Fruit fly (Drosophila melanogaster) whole organism, pupa: ENCODE measurements around the gene Rbsn-5.

Source experiments
- CG10348 ChIP-seq: fragments of 200-800 bp; sonication (Bioruptor generic); IDR thresholded peaks from 2 replicates; pipeline ENCODE4 v1.3.6; 2022; ENCODE audit warnings: missing biosample characterization, missing genetic modification characterization
- CG12605 ChIP-seq: fragments of 200-800 bp; sonication (Bioruptor generic); IDR thresholded peaks from 2 replicates; pipeline ENCODE4 v1.3.6; 2022; ENCODE audit warnings: missing biosample characterization, missing genetic modification characterization
- CG13204 ChIP-seq: fragments of 200-800 bp; sonication (Bioruptor generic); optimal IDR thresholded peaks from 2 replicates; lab custom pipeline; 2018; ENCODE audit warnings: missing biosample characterization, mild to moderate bottlenecking, missing genetic modification characterization, moderate library complexity
- CG14655 ChIP-seq: fragments of 200-800 bp; sonication (Bioruptor generic); optimal IDR thresholded peaks from 3 replicates; lab custom pipeline; 2017; ENCODE audit warnings: mild to moderate bottlenecking, missing biosample characterization, missing genetic modification reagents, missing genetic modification characterization
- CG15710 ChIP-seq: fragments of 200-800 bp; sonication (Bioruptor generic); optimal IDR thresholded peaks from 2 replicates; lab custom pipeline; 2018; ENCODE audit warnings: missing biosample characterization, mild to moderate bottlenecking, missing genetic modification characterization, moderate library complexity
- CG17806 ChIP-seq: fragments of 200-800 bp; sonication (Bioruptor generic); optimal IDR thresholded peaks from 2 replicates; lab custom pipeline; 2018; ENCODE audit warnings: missing biosample characterization, mild to moderate bottlenecking, missing genetic modification characterization, moderate library complexity
- CG32121 ChIP-seq: fragments of 200-800 bp; sonication (Bioruptor generic); IDR thresholded peaks from 2 replicates; pipeline ENCODE4 v1.3.6; 2022; ENCODE audit warnings: missing biosample characterization, missing genetic modification characterization
- CG34367 ChIP-seq: fragments of 200-800 bp; sonication (Bioruptor generic); optimal IDR thresholded peaks from 2 replicates; lab custom pipeline; 2018; ENCODE audit warnings: missing biosample characterization, mild to moderate bottlenecking, missing genetic modification characterization
- CG4496 ChIP-seq: fragments of 200-800 bp; sonication (Bioruptor generic); IDR thresholded peaks from 3 replicates; pipeline ENCODE4 v1.3.6; 2022; ENCODE audit warnings: missing biosample characterization, missing genetic modification characterization
- CG8159 ChIP-seq: fragments of 200-800 bp; sonication (Bioruptor generic); optimal IDR thresholded peaks from 3 replicates; lab custom pipeline; 2018; ENCODE audit warnings: missing biosample characterization, mild to moderate bottlenecking, missing genetic modification characterization, moderate library complexity
- CG8301 ChIP-seq: fragments of 200-800 bp; sonication (Bioruptor generic); optimal IDR thresholded peaks from 2 replicates; lab custom pipeline; 2018; ENCODE audit warnings: missing biosample characterization, mild to moderate bottlenecking, missing genetic modification characterization
- CG9948 ChIP-seq: fragments of 200-800 bp; sonication (Bioruptor generic); optimal IDR thresholded peaks from 2 replicates; lab custom pipeline; 2018; ENCODE audit warnings: missing biosample characterization, mild to moderate bottlenecking, missing genetic modification characterization, moderate library complexity
- D1 ChIP-seq: fragments of 200-800 bp; sonication (Bioruptor generic); optimal IDR thresholded peaks from 2 replicates; lab custom pipeline; 2018; ENCODE audit warnings: missing biosample characterization, mild to moderate bottlenecking, missing genetic modification characterization, moderate library complexity
- EcR ChIP-seq: fragments of 200-800 bp; sonication (Bioruptor generic); optimal IDR thresholded peaks from 3 replicates; lab custom pipeline; 2019; ENCODE audit warnings: missing biosample characterization, missing genetic modification characterization, mild to moderate bottlenecking, moderate library complexity, missing genetic modification reagents
- Ets98B ChIP-seq: fragments of 200-800 bp; sonication (Bioruptor generic); IDR thresholded peaks from 2 replicates; pipeline ENCODE4 v1.3.6; 2022; ENCODE audit warnings: missing biosample characterization, missing genetic modification characterization
- Pif1A ChIP-seq: fragments of 200-800 bp; sonication (Bioruptor generic); optimal IDR thresholded peaks from 3 replicates; lab custom pipeline; 2016; ENCODE audit warnings: missing biosample characterization, missing genetic modification characterization
- Pif1B ChIP-seq: fragments of 200-800 bp; sonication (Bioruptor generic); optimal IDR thresholded peaks from 3 replicates; lab custom pipeline; 2016; ENCODE audit warnings: missing biosample characterization, missing genetic modification characterization
- Snoo ChIP-seq: fragments of 200-800 bp; sonication (Bioruptor generic); optimal IDR thresholded peaks from 3 replicates; lab custom pipeline; 2017; ENCODE audit warnings: missing biosample characterization, mild to moderate bottlenecking, missing genetic modification characterization, inconsistent platforms
- fd96Ca ChIP-seq: fragments of 200-800 bp; sonication (Bioruptor generic); IDR thresholded peaks from 3 replicates; pipeline ENCODE4 v1.3.6; 2022; ENCODE audit warnings: missing biosample characterization, missing genetic modification characterization
- gl ChIP-seq: fragments of 200-800 bp; sonication (Bioruptor generic); optimal IDR thresholded peaks from 2 replicates; lab custom pipeline; 2018; ENCODE audit warnings: missing biosample characterization, mild to moderate bottlenecking, missing genetic modification characterization
- rn ChIP-seq: fragments of 200-800 bp; sonication (Bioruptor generic); IDR thresholded peaks from 2 replicates; pipeline ENCODE4 v1.3.6; 2022; ENCODE audit warnings: missing biosample characterization, missing genetic modification characterization

The Rbsn-5 gene

dm6 chr2L:8143947-8144346 lies 15.7 kb upstream of the Rbsn-5 start, which contains the start of gene CG42762:
CG42762 (minus strand) TSS chr2L:8144047.
- no peak for TF ChIP-seq gl (tag; lab: Kevin White, UChicago)
- TF ChIP-seq, all 21 proteins: peak for 0

- no peak for TF ChIP-seq D1 (tag; lab: Kevin White, UChicago)
- TF ChIP-seq CG15710 (tag; lab: Kevin White, UChicago), result no peak
- no peak for TF ChIP-seq CG17806
- no peak for TF ChIP-seq CG14655
- TF ChIP-seq gl (tag; lab: Kevin White, UChicago), result no peak
- no peak for TF ChIP-seq Ets98B (GFP tag; lab: Robert Waterston, UW)
- no peak for TF ChIP-seq CG9948 (tag; lab: Kevin White, UChicago)
- TF ChIP-seq CG32121 (GFP tag; lab: Robert Waterston, UW), result no peak
- TF ChIP-seq fd96Ca (GFP tag; lab: Robert Waterston, UW), result no peak
- TF ChIP-seq CG4496 (GFP tag; lab: Robert Waterston, UW), result no peak
- TF ChIP-seq Pif1B, result no peak
- TF ChIP-seq EcR, result no peak
- no peak for TF ChIP-seq CG8159 (tag; lab: Kevin White, UChicago)
- no peak for TF ChIP-seq CG10348 (GFP tag; lab: Robert Waterston, UW)
- no peak for TF ChIP-seq CG8301 (tag; lab: Kevin White, UChicago)
- TF ChIP-seq Snoo, result no peak
- no peak for TF ChIP-seq CG13204 (GFP tag; lab: Kevin White, UChicago)
Measured at dm6 chr2L:8145067-8145808, 14.4 kb upstream of the Rbsn-5 start, which contains the start of the genes CG42763 and CG43394. CG42763 (minus strand) TSS chr2L:8145107. CG43394 (plus strand) TSS chr2L:8145758.

dm6 chr2L:8146994-8147661 lies 12.5 kb upstream of the Rbsn-5 start, which contains the start of gene CG31606:
CG31606 (plus strand) TSS chr2L:8147611.
- TF ChIP-seq CG4496 (GFP tag; lab: Robert Waterston, UW), result no peak
- TF ChIP-seq Pif1B, result no peak
- no peak for TF ChIP-seq Ets98B (GFP tag; lab: Robert Waterston, UW)
- TF ChIP-seq CG17806, result no peak
- no peak for TF ChIP-seq CG9948 (tag; lab: Kevin White, UChicago)
- TF ChIP-seq fd96Ca (GFP tag; lab: Robert Waterston, UW), result no peak
- no peak for TF ChIP-seq CG10348 (GFP tag; lab: Robert Waterston, UW)
- TF ChIP-seq CG8301 (tag; lab: Kevin White, UChicago), result peak; percentile 26
- TF ChIP-seq EcR, result peak; percentile 50
- no peak for TF ChIP-seq CG34367 (tag; lab: Kevin White, UChicago)
- no peak for TF ChIP-seq Snoo
- TF ChIP-seq CG14655, result peak; percentile 42
- no peak for TF ChIP-seq CG8159 (tag; lab: Kevin White, UChicago)
- TF ChIP-seq CG15710 (tag; lab: Kevin White, UChicago), result no peak
- no peak for TF ChIP-seq CG12605 (GFP tag; lab: Robert Waterston, UW)

- TF ChIP-seq CG4496 (GFP tag; lab: Robert Waterston, UW) (no peak), rn (GFP tag; lab: Robert Waterston, UW) (no peak), CG14655 (peak; percentile 21), Pif1B (no peak), CG15710 (tag; lab: Kevin White, UChicago) (no peak), Pif1A (peak; percentile 18), CG10348 (GFP tag; lab: Robert Waterston, UW) (no peak), EcR (peak; percentile 39)
Measured at dm6 chr2L:8148514-8149085, 11.0 kb upstream of the Rbsn-5 start.

- peak; percentile 52 for TF ChIP-seq CG15710 (tag; lab: Kevin White, UChicago)
- TF ChIP-seq Pif1A, result peak; percentile 63
- peak; percentile 57 for TF ChIP-seq CG17806
- peak; percentile 68; the same call in 1 of the 2 replicates for TF ChIP-seq CG12605 (GFP tag; lab: Robert Waterston, UW)
- peak; percentile 30 for TF ChIP-seq CG34367 (tag; lab: Kevin White, UChicago)
- 0 out of 2 replicates have a peak, but pooled peaks have one; percentile 43 for TF ChIP-seq rn (GFP tag; lab: Robert Waterston, UW)
- peak; percentile 39 for TF ChIP-seq CG9948 (tag; lab: Kevin White, UChicago)
- TF ChIP-seq gl (tag; lab: Kevin White, UChicago), result peak; percentile 12
- TF ChIP-seq Ets98B (GFP tag; lab: Robert Waterston, UW), result peak; percentile 64; the same call in 1 of the 2 replicates
- no peak for TF ChIP-seq D1 (tag; lab: Kevin White, UChicago)
- TF ChIP-seq CG32121 (GFP tag; lab: Robert Waterston, UW), result peak; percentile 77
- TF ChIP-seq Pif1B, result peak; percentile 49
- no peak for TF ChIP-seq EcR
- TF ChIP-seq CG4496 (GFP tag; lab: Robert Waterston, UW), result peak; percentile 81
- TF ChIP-seq CG10348 (GFP tag; lab: Robert Waterston, UW), result no peak
- peak; percentile 73 for TF ChIP-seq fd96Ca (GFP tag; lab: Robert Waterston, UW)
- peak; percentile 59 for TF ChIP-seq CG8301 (tag; lab: Kevin White, UChicago)
- TF ChIP-seq CG13204 (GFP tag; lab: Kevin White, UChicago), result no peak
- TF ChIP-seq CG14655, result peak; percentile 65
- peak; percentile 54 for TF ChIP-seq CG8159 (tag; lab: Kevin White, UChicago)
- TF ChIP-seq Snoo, result peak; percentile 47
Measured at dm6 chr2L:8156682-8157081, 3.0 kb upstream of the Rbsn-5 start.
